Worm (Caenorhabditis elegans) whole organism, young adult: ENCODE results near the gene T26A5.2.
A peak's percentile ranks its signal among the peaks of the same experiment; 100 is the strongest.

Experiments
- B0035.1 ChIP-seq: sonication (generic microtip); optimal IDR thresholded peaks from 2 replicates; lab custom pipeline; 2016; ENCODE audit warnings: missing genetic modification characterization, mild to moderate bottlenecking, missing compliant biosample characterization, missing genotype, missing genetic modification reagents
- F49E8.2 ChIP-seq: sonication (generic microtip); optimal IDR thresholded peaks from 3 replicates; lab custom pipeline; 2017; ENCODE audit warnings: missing genetic modification characterization, mild to moderate bottlenecking, missing compliant biosample characterization, antibody characterized with exemption, moderate library complexity; ENCODE audit not compliant: insufficient read depth
- F55B11.4 ChIP-seq: sonication (generic microtip); optimal IDR thresholded peaks from 2 replicates; lab custom pipeline; 2016; ENCODE audit warnings: missing compliant biosample characterization, missing genetic modification characterization, borderline replicate concordance; ENCODE audit not compliant: insufficient read depth
- F57C9.4 ChIP-seq: sonication (generic microtip); optimal IDR thresholded peaks from 2 replicates; lab custom pipeline; 2017; ENCODE audit warnings: mild to moderate bottlenecking, missing genetic modification characterization, missing compliant biosample characterization
- K11D2.4 ChIP-seq: fragments of 200-800 bp; sonication (Bioruptor generic); IDR thresholded peaks from 2 replicates; pipeline ENCODE4 v1.3.6; 2022; ENCODE audit warnings: missing genetic modification reagents, missing genetic modification characterization, missing compliant biosample characterization
- T26A5.8 ChIP-seq: sonication (generic microtip); optimal IDR thresholded peaks from 2 replicates; lab custom pipeline; 2016; ENCODE audit warnings: missing genetic modification characterization, missing compliant biosample characterization
- Y67H2A.10 ChIP-seq: fragments of 200-800 bp; sonication (Bioruptor generic); conservative IDR thresholded peaks from 2 replicates; pipeline ENCODE4 v1.3.6; 2022; ENCODE audit warnings: missing genetic modification reagents, missing genetic modification characterization, missing compliant biosample characterization
- akir-1 ChIP-seq: fragments of 200-800 bp; sonication (Bioruptor generic); optimal IDR thresholded peaks from 2 replicates; lab custom pipeline; 2018; ENCODE audit warnings: mild to moderate bottlenecking, missing genetic modification characterization, moderate library complexity, missing compliant biosample characterization
- atf-7 ChIP-seq: sonication (generic microtip); optimal IDR thresholded peaks from 2 replicates; lab custom pipeline; 2017; ENCODE audit warnings: mild to moderate bottlenecking, missing genetic modification characterization, missing compliant biosample characterization
- athp-1 ChIP-seq: sonication (generic microtip); optimal IDR thresholded peaks from 2 replicates; lab custom pipeline; 2017; ENCODE audit warnings: mild to moderate bottlenecking, missing genetic modification characterization, missing compliant biosample characterization
- attf-5 ChIP-seq: fragments of 200-800 bp; sonication (Bioruptor generic); optimal IDR thresholded peaks from 2 replicates; lab custom pipeline; 2018; ENCODE audit warnings: mild to moderate bottlenecking, missing genetic modification characterization, missing compliant biosample characterization
- attf-6 ChIP-seq: fragments of 200-800 bp; sonication (Bioruptor generic); IDR thresholded peaks from 2 replicates; pipeline ENCODE4 v1.3.6; 2022; ENCODE audit warnings: missing genetic modification reagents, missing genetic modification characterization, missing compliant biosample characterization
- bed-2 ChIP-seq: fragments of 200-800 bp; sonication (Bioruptor generic); IDR thresholded peaks from 2 replicates; pipeline ENCODE4 v1.3.6; 2022; ENCODE audit warnings: missing genetic modification reagents, missing genetic modification characterization, missing compliant biosample characterization
- cebp-1 ChIP-seq, 2 experiments: fragments of 200-800 bp in 1 of 2; sonication (Bioruptor generic) in 1 of 2; sonication (generic microtip) in 1 of 2; IDR thresholded peaks in 1 of 2; optimal IDR thresholded peaks in 1 of 2; 2 replicates each; pipeline versions ENCODE4 v1.3.6 to Lab custom; 2017 to 2022; ENCODE audit warnings: missing compliant biosample characterization in 2 of 2, missing genetic modification characterization in 2 of 2, mild to moderate bottlenecking in 1 of 2, missing genetic modification reagents in 1 of 2, moderate library complexity in 1 of 2
- ceh-100 ChIP-seq: fragments of 200-800 bp; sonication (Bioruptor generic); IDR thresholded peaks from 2 replicates; pipeline ENCODE4 v1.3.6; 2022; ENCODE audit warnings: missing genetic modification reagents, missing genetic modification characterization, missing compliant biosample characterization
- dox-1 ChIP-seq: fragments of 200-800 bp; sonication (Bioruptor generic); IDR thresholded peaks from 2 replicates; pipeline ENCODE4 v1.3.6; 2022; ENCODE audit warnings: missing genetic modification reagents, missing genetic modification characterization, missing compliant biosample characterization
- egrh-3 ChIP-seq: fragments of 200-800 bp; sonication (Bioruptor generic); IDR thresholded peaks from 2 replicates; pipeline ENCODE4 v1.3.6; 2022; ENCODE audit warnings: missing genetic modification reagents, missing genetic modification characterization, missing compliant biosample characterization
- ets-4 ChIP-seq: fragments of 200-800 bp; sonication (Bioruptor generic); optimal IDR thresholded peaks from 2 replicates; lab custom pipeline; 2018; ENCODE audit warnings: mild to moderate bottlenecking, missing genetic modification characterization, missing compliant biosample characterization
- hlh-26 ChIP-seq: fragments of 200-800 bp; sonication (Bioruptor generic); conservative IDR thresholded peaks from 2 replicates; pipeline ENCODE4 v1.3.6; 2022; ENCODE audit warnings: missing genetic modification reagents, missing genetic modification characterization, missing compliant biosample characterization
- hrde-1 ChIP-seq: sonication (generic microtip); optimal IDR thresholded peaks from 2 replicates; lab custom pipeline; 2016; ENCODE audit warnings: missing genetic modification characterization, mild to moderate bottlenecking, missing compliant biosample characterization, moderate library complexity, missing genotype, missing genetic modification reagents, borderline replicate concordance
- hsf-1 ChIP-seq: fragments of 200-800 bp; sonication (Bioruptor generic); IDR thresholded peaks from 2 replicates; pipeline ENCODE4 v1.3.6; 2022; ENCODE audit warnings: missing genetic modification reagents, missing genetic modification characterization, missing compliant biosample characterization
- let-607 ChIP-seq, 2 experiments: fragments of 200-800 bp in 1 of 2; sonication (Bioruptor generic) in 1 of 2; sonication (generic microtip) in 1 of 2; optimal IDR thresholded peaks; 2 replicates each; lab custom pipeline; 2016 to 2018; ENCODE audit warnings: mild to moderate bottlenecking in 2 of 2, missing compliant biosample characterization in 2 of 2, missing genetic modification characterization in 2 of 2, moderate library complexity in 2 of 2, missing genotype in 1 of 2
- lin-54 ChIP-seq: fragments of 200-800 bp; sonication (Bioruptor generic); optimal IDR thresholded peaks from 2 replicates; lab custom pipeline; 2018; ENCODE audit warnings: mild to moderate bottlenecking, missing genetic modification characterization, missing compliant biosample characterization
- lsy-27 ChIP-seq: sonication (generic microtip); optimal IDR thresholded peaks from 2 replicates; lab custom pipeline; 2017; ENCODE audit warnings: missing genetic modification characterization, mild to moderate bottlenecking, missing compliant biosample characterization, antibody characterized with exemption, missing genotype, borderline replicate concordance; ENCODE audit not compliant: insufficient read depth
- madf-6 ChIP-seq: fragments of 200-800 bp; sonication (Bioruptor generic); IDR thresholded peaks from 2 replicates; pipeline ENCODE4 v1.3.6; 2022; ENCODE audit warnings: missing genetic modification reagents, missing genetic modification characterization, missing compliant biosample characterization
- madf-8 ChIP-seq: fragments of 200-800 bp; sonication (Bioruptor generic); conservative IDR thresholded peaks from 2 replicates; pipeline ENCODE4 v1.3.6; 2022; ENCODE audit warnings: missing genetic modification reagents, missing genetic modification characterization, missing compliant biosample characterization
- mcd-1 ChIP-seq: fragments of 200-800 bp; sonication (Bioruptor generic); IDR thresholded peaks from 2 replicates; pipeline ENCODE4 v1.3.6; 2022; ENCODE audit warnings: missing genetic modification reagents, missing genetic modification characterization, missing compliant biosample characterization
- mel-28 ChIP-seq: sonication (generic microtip); optimal IDR thresholded peaks from 2 replicates; lab custom pipeline; 2016; ENCODE audit warnings: borderline replicate concordance, mild to moderate bottlenecking, missing genetic modification characterization, missing compliant biosample characterization
- nfya-1 ChIP-seq: sonication (generic microtip); optimal IDR thresholded peaks from 2 replicates; lab custom pipeline; 2017; ENCODE audit warnings: antibody characterized with exemption, missing compliant biosample characterization, missing genetic modification characterization, borderline replicate concordance; ENCODE audit not compliant: insufficient read depth
- nfyb-1 ChIP-seq: fragments of 200-800 bp; sonication (Bioruptor generic); IDR thresholded peaks from 2 replicates; pipeline ENCODE4 v1.3.6; 2022; ENCODE audit warnings: missing genetic modification reagents, missing genetic modification characterization, missing compliant biosample characterization
- nhr-120 ChIP-seq: fragments of 200-800 bp; sonication (Bioruptor generic); IDR thresholded peaks from 2 replicates; pipeline ENCODE4 v1.3.6; 2022; ENCODE audit warnings: missing genetic modification characterization, missing compliant biosample characterization
- nhr-27 ChIP-seq: fragments of 200-800 bp; sonication (Bioruptor generic); optimal IDR thresholded peaks from 2 replicates; lab custom pipeline; 2018; ENCODE audit warnings: mild to moderate bottlenecking, missing genetic modification characterization, moderate library complexity, missing compliant biosample characterization
- nhr-90 ChIP-seq: sonication (generic microtip); optimal IDR thresholded peaks from 2 replicates; lab custom pipeline; 2016; ENCODE audit warnings: missing genotype, mild to moderate bottlenecking, missing genetic modification characterization, missing compliant biosample characterization
- rcor-1 ChIP-seq: fragments of 200-800 bp; sonication (Bioruptor generic); IDR thresholded peaks from 2 replicates; pipeline ENCODE4 v1.3.6; 2022; ENCODE audit warnings: missing genetic modification reagents, missing genetic modification characterization, missing compliant biosample characterization
- repo-1 ChIP-seq: sonication (generic microtip); optimal IDR thresholded peaks from 2 replicates; lab custom pipeline; 2017; ENCODE audit warnings: mild to moderate bottlenecking, missing genetic modification characterization, missing compliant biosample characterization
- sdz-38 ChIP-seq: sonication (generic microtip); optimal IDR thresholded peaks from 2 replicates; lab custom pipeline; 2016; ENCODE audit warnings: missing genotype, missing genetic modification characterization, missing compliant biosample characterization
- snpc-1.3 ChIP-seq: sonication (generic microtip); optimal IDR thresholded peaks from 2 replicates; lab custom pipeline; 2017; ENCODE audit warnings: missing genetic modification characterization, mild to moderate bottlenecking, missing compliant biosample characterization, antibody characterized with exemption, moderate library complexity, missing genotype, missing genetic modification reagents; ENCODE audit not compliant: insufficient read depth
- snpc-3.4 ChIP-seq: sonication (generic microtip); optimal IDR thresholded peaks from 2 replicates; lab custom pipeline; 2017; ENCODE audit warnings: missing genetic modification characterization, mild to moderate bottlenecking, missing compliant biosample characterization, antibody characterized with exemption, moderate library complexity, missing genotype, missing genetic modification reagents
- unc-62 ChIP-seq: fragments of 150-350 bp; optimal IDR thresholded peaks from 2 replicates; lab custom pipeline; 2014; ENCODE audit warnings: missing biosample characterization, missing genetic modification reagents, missing genetic modification characterization
- zfh-2 ChIP-seq: fragments of 200-800 bp; sonication (Bioruptor generic); conservative IDR thresholded peaks from 2 replicates; pipeline ENCODE4 v1.3.6; 2022; ENCODE audit warnings: missing genetic modification reagents, missing genetic modification characterization, missing compliant biosample characterization

Gene T26A5.2

ce11 chrIII:6449854-6450253 lies 17.3 kb upstream of the T26A5.2 start:
- 0 out of 2 replicates have a peak, but pooled peaks have one; percentile 30 for TF ChIP-seq attf-6 (GFP tag; lab: Robert Waterston, UW)
- TF ChIP-seq repo-1 (tag; lab: Kevin White, UChicago): peak; percentile 46
- no peak for TF ChIP-seq F49E8.2 (tag; lab: Kevin White, UChicago)

ce11 chrIII:6450596-6450995 lies 16.5 kb upstream of the T26A5.2 start, which contains the start of gene T26A5.6:
Gene T26A5.6 (minus strand): TSS chrIII:6450696.
- TF ChIP-seq mel-28 (tag; lab: Kevin White, UChicago): no peak

ce11 chrIII:6452278-6452677 lies 14.8 kb upstream of the T26A5.2 start, which contains the start of gene set-1:
Gene set-1 (minus strand): TSS chrIII:6452378.
- TF ChIP-seq unc-62 (GFP tag; lab: Kevin White, UChicago) (no peak), nhr-27 (no peak), F55B11.4 (no peak), snpc-3.4 (tag; lab: Kevin White, UChicago) (no peak), hsf-1 (GFP tag; lab: Robert Waterston, UW) (no peak), F57C9.4 (tag; lab: Kevin White, UChicago) (no peak), K11D2.4 (no peak), bed-2 (GFP tag; lab: Robert Waterston, UW) (no peak)

ce11 chrIII:6452683-6453082 lies 14.4 kb upstream of the T26A5.2 start:
- TF ChIP-seq madf-6 (GFP tag; lab: Robert Waterston, UW): 0 out of 2 replicates have a peak, but pooled peaks have one; percentile 34
- peak; percentile 33; the same call in 1 of the 2 replicates for TF ChIP-seq mcd-1 (GFP tag; lab: Robert Waterston, UW)
- TF ChIP-seq lin-54 (GFP tag; lab: Kevin White, UChicago): peak; percentile 22
- no peak for TF ChIP-seq madf-8

- TF ChIP-seq lsy-27 (tag; lab: Kevin White, UChicago): no peak
- no peak for TF ChIP-seq sdz-38
- TF ChIP-seq nfyb-1 (GFP tag; lab: Robert Waterston, UW): no peak
- peak; percentile 34; the same call in 1 of the 2 replicates for TF ChIP-seq ceh-100
- TF ChIP-seq B0035.1: no peak
- peak; percentile 37 for TF ChIP-seq nhr-90 (tag; lab: Kevin White, UChicago)
- no peak for TF ChIP-seq nhr-120 (GFP tag; lab: Robert Waterston, UW)
- TF ChIP-seq rcor-1 (GFP tag; lab: Robert Waterston, UW): peak; percentile 85
- peak; percentile 91 for TF ChIP-seq dox-1 (GFP tag; lab: Robert Waterston, UW)
- peak; percentile 88 for TF ChIP-seq zfh-2 (GFP tag; lab: Robert Waterston, UW)
- no peak for TF ChIP-seq ets-4 (GFP tag; lab: Kevin White, UChicago)
- TF ChIP-seq nfya-1 (tag; lab: Kevin White, UChicago): no peak
- no peak for TF ChIP-seq let-607 (tag; optimal IDR thresholded peaks at IDR 0.05; lab: Kevin White, UChicago)
- TF ChIP-seq athp-1 (tag; lab: Kevin White, UChicago): no peak
- TF ChIP-seq hlh-26: no peak
- TF ChIP-seq Y67H2A.10 (GFP tag; lab: Robert Waterston, UW): 0 out of 2 replicates have a peak, but pooled peaks have one; percentile 43
- peak; percentile 98 for TF ChIP-seq attf-5 (GFP tag; lab: Kevin White, UChicago)
- TF ChIP-seq cebp-1 (GFP tag; IDR thresholded peaks at IDR 0.05; lab: Robert Waterston, UW): no peak
- TF ChIP-seq cebp-1 (tag; optimal IDR thresholded peaks at IDR 0.05; lab: Kevin White, UChicago): peak; percentile 81
- TF ChIP-seq snpc-3.4 (tag; lab: Kevin White, UChicago): peak; percentile 73
- no peak for TF ChIP-seq hrde-1 (tag; lab: Kevin White, UChicago)
- TF ChIP-seq egrh-3 (GFP tag; lab: Robert Waterston, UW): peak; percentile 43; the same call in 1 of the 2 replicates
- no peak for TF ChIP-seq akir-1
- no peak for TF ChIP-seq T26A5.8 (tag; lab: Kevin White, UChicago)
- no peak for TF ChIP-seq atf-7
- TF ChIP-seq snpc-1.3: peak; percentile 28
Observed at ce11 chrIII:6453665-6454064, 13.4 kb upstream of the T26A5.2 start.
